Fruit fly (Drosophila melanogaster): ENCODE data around the gene CG5653.

DNA sequence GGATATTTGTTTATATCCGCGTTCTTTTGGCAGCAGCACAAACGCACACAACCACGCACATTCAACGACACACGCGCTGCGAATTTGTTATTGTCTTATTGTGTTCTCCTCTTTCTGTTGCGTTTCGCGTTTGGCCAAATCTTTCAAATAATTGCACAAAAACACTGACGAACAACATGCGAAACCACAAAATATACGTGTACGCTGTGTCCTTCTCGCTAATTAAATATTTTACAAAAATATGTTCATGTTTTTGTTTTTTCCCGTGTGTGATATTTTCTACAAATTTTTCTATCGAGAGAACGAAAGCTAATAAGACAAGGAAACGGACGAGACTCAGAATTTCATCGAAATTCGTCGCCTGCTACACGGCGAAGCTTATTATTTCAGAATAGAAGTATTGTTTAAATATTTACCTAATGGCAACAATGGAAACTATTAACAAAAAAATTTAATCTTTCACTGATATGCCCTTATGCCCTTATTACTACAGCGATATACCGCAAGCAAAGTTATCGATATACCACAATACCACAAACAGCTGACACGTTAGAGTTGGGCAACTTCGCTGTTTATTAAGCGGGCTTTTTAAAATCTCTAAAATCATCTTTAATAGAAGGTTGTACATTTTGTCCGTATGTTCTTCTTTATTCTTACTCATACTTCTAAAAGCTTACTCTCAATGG is 12.1 kb downstream of the CG5653 start, which contains the start of the genes CG43783 and orb2:
- TF ChIP-seq CG6654 (GFP tag; optimal IDR thresholded peaks at IDR 0.05) (no peak), Dek (tag; optimal IDR thresholded peaks at IDR 0.05) (no peak), peb (GFP tag; IDR thresholded peaks at IDR 0.05) (no peak), CG12219 (GFP tag; optimal IDR thresholded peaks at IDR 0.05) (no peak), NC2β (GFP tag; optimal IDR thresholded peaks at IDR 0.05) (no peak), CG10959 (GFP tag; IDR thresholded peaks at IDR 0.05) (no peak), chinmo (GFP tag; IDR thresholded peaks at IDR 0.05; ENCODE audit: partially characterized antibody) (no peak; the same call in 3 of the 4 replicates), CG31388 (GFP tag; optimal IDR thresholded peaks at IDR 0.05) (no peak), hb (GFP tag; IDR thresholded peaks at IDR 0.05; ENCODE audit: partially characterized antibody) (peak; percentile 71; the same call in 2 of the 3 replicates)
